Worm (Caenorhabditis elegans): ENCODE measurements around the gene T10B10.9.

ce11 chrX:15159362-15159761 lies 4.8 kb upstream of the T10B10.9 start:
- TF ChIP-seq W03F9.2 (tag; optimal IDR thresholded peaks at IDR 0.05) = no peak
- no peak for TF ChIP-seq dao-5 (tag; optimal IDR thresholded peaks at IDR 0.05)
- no peak for TF ChIP-seq him-1 (tag; optimal IDR thresholded peaks at IDR 0.05)
